Worm (Caenorhabditis elegans): ENCODE measurements around the gene pepm-1.

pepm-1 gene

ce11 chrV:14347234-14347826 is 18.4 kb downstream of the pepm-1 start, which contains the start of gene cept-2 (continued):
- TF ChIP-seq F13H6.1 (tag; optimal IDR thresholded peaks at IDR 0.05) (peak; percentile 30), hlh-6 (tag; optimal IDR thresholded peaks at IDR 0.05) (no peak), fax-1 (tag; optimal IDR thresholded peaks at IDR 0.05) (peak; percentile 75), dve-1 (tag; optimal IDR thresholded peaks at IDR 0.05) (peak; percentile 56), ceh-30 (tag; optimal IDR thresholded peaks at IDR 0.05) (no peak), ceh-48 (tag; optimal IDR thresholded peaks at IDR 0.05) (no peak), che-1 (tag; optimal IDR thresholded peaks at IDR 0.05) (no peak), ceh-34 (tag; optimal IDR thresholded peaks at IDR 0.05) (peak; percentile 61), npax-4 (tag; optimal IDR thresholded peaks at IDR 0.05) (no peak), pax-1 (tag; optimal IDR thresholded peaks at IDR 0.05) (peak; percentile 75), hlh-13 (GFP tag; optimal IDR thresholded peaks at IDR 0.05) (no peak), Y22D7AL.16 (tag; optimal IDR thresholded peaks at IDR 0.05) (no peak), syd-9 (tag; optimal IDR thresholded peaks at IDR 0.05) (no peak), T23F11.4 (GFP tag; optimal IDR thresholded peaks at IDR 0.05) (no peak), ttx-3 (tag; optimal IDR thresholded peaks at IDR 0.05) (no peak), fkh-6 (tag; optimal IDR thresholded peaks at IDR 0.05) (no peak), hlh-30 (tag; optimal IDR thresholded peaks at IDR 0.05; ENCODE audit: insufficient read depth) (peak; percentile 4), sox-4 (tag; optimal IDR thresholded peaks at IDR 0.05) (no peak), ceh-45 (GFP tag; IDR thresholded peaks at IDR 0.05) (no peak), nhr-232 (tag; optimal IDR thresholded peaks at IDR 0.05) (no peak), ceh-24 (tag; optimal IDR thresholded peaks at IDR 0.05) (no peak), ceh-31 (tag; optimal IDR thresholded peaks at IDR 0.05) (peak; percentile 94), K09A11.1 (tag; optimal IDR thresholded peaks at IDR 0.05; ENCODE audit: insufficient read depth) (peak; percentile 21), sdc-2 (tag; optimal IDR thresholded peaks at IDR 0.05) (no peak)

- no peak for TF ChIP-seq elt-4 (tag; optimal IDR thresholded peaks at IDR 0.05)
- no peak for TF ChIP-seq ets-4 (tag; optimal IDR thresholded peaks at IDR 0.05)
- no peak for TF ChIP-seq ceh-22 (tag; optimal IDR thresholded peaks at IDR 0.05)
- TF ChIP-seq pax-1 (tag; optimal IDR thresholded peaks at IDR 0.05), result no peak
- TF ChIP-seq hlh-30 (tag; optimal IDR thresholded peaks at IDR 0.05; ENCODE audit: insufficient read depth), result no peak
Measured at ce11 chrV:14350498-14350897, 21.6 kb downstream of the pepm-1 start.

- TF ChIP-seq ref-2 (tag; optimal IDR thresholded peaks at IDR 0.05), result peak; percentile 54
- TF ChIP-seq ets-4 (tag; optimal IDR thresholded peaks at IDR 0.05), result peak; percentile 38
- TF ChIP-seq tbx-2 (tag; optimal IDR thresholded peaks at IDR 0.05), result peak; percentile 75
- no peak for TF ChIP-seq hlh-30 (tag; optimal IDR thresholded peaks at IDR 0.05; ENCODE audit: insufficient read depth)
- peak; percentile 7 for TF ChIP-seq ceh-2 (tag; optimal IDR thresholded peaks at IDR 0.05)
- peak; percentile 41 for TF ChIP-seq hlh-6 (tag; optimal IDR thresholded peaks at IDR 0.05)
- no peak for TF ChIP-seq C38D4.7 (GFP tag; optimal IDR thresholded peaks at IDR 0.05)
- TF ChIP-seq fkh-6 (tag; optimal IDR thresholded peaks at IDR 0.05), result peak; percentile 53
- TF ChIP-seq ceh-31 (tag; optimal IDR thresholded peaks at IDR 0.05), result peak; percentile 78
- TF ChIP-seq madf-2 (tag; optimal IDR thresholded peaks at IDR 0.05), result peak; percentile 0
- TF ChIP-seq C08G9.2 (tag; optimal IDR thresholded peaks at IDR 0.05), result peak; percentile 64
- TF ChIP-seq eyg-1 (tag; optimal IDR thresholded peaks at IDR 0.05), result no peak
- no peak for TF ChIP-seq K09A11.1 (tag; optimal IDR thresholded peaks at IDR 0.05; ENCODE audit: insufficient read depth)
- no peak for TF ChIP-seq hlh-15 (tag; optimal IDR thresholded peaks at IDR 0.05)
- TF ChIP-seq pros-1 (tag; optimal IDR thresholded peaks at IDR 0.05), result peak; percentile 58
- peak; percentile 24 for TF ChIP-seq syd-9 (tag; optimal IDR thresholded peaks at IDR 0.05)
- TF ChIP-seq gmeb-2 (tag; optimal IDR thresholded peaks at IDR 0.05), result no peak
- peak; percentile 62 for TF ChIP-seq nfya-1 (tag; optimal IDR thresholded peaks at IDR 0.05)
- TF ChIP-seq ceh-34 (tag; optimal IDR thresholded peaks at IDR 0.05), result peak; percentile 43
- no peak for TF ChIP-seq dmd-4 (tag; optimal IDR thresholded peaks at IDR 0.05; ENCODE audit: borderline replicate concordance)
- peak; percentile 55 for TF ChIP-seq ceh-14 (tag; optimal IDR thresholded peaks at IDR 0.05)
- TF ChIP-seq unc-42 (tag; optimal IDR thresholded peaks at IDR 0.05), result peak; percentile 72
- peak; percentile 11 for TF ChIP-seq hlh-8 (tag; optimal IDR thresholded peaks at IDR 0.05)
- no peak for TF ChIP-seq pha-2 (tag; optimal IDR thresholded peaks at IDR 0.05)
- TF ChIP-seq sox-2 (GFP tag; IDR thresholded peaks at IDR 0.05), result no peak
- TF ChIP-seq ahr-1 (tag; optimal IDR thresholded peaks at IDR 0.05), result no peak
- peak; percentile 22 for TF ChIP-seq dve-1 (tag; optimal IDR thresholded peaks at IDR 0.05)
- peak; percentile 15 for TF ChIP-seq pqm-1 (tag; optimal IDR thresholded peaks at IDR 0.05)
- TF ChIP-seq fkh-10 (GFP tag; optimal IDR thresholded peaks at IDR 0.05), result peak; percentile 14
- no peak for TF ChIP-seq pag-3 (tag; optimal IDR thresholded peaks at IDR 0.05; ENCODE audit: borderline replicate concordance)
- no peak for TF ChIP-seq elt-4 (tag; optimal IDR thresholded peaks at IDR 0.05)
- no peak for TF ChIP-seq sox-4 (tag; optimal IDR thresholded peaks at IDR 0.05)
Measured at ce11 chrV:14350949-14351348, 22.0 kb downstream of the pepm-1 start.

Measured in whole organism, late embryonic.